Worm (Caenorhabditis elegans) whole organism, mixed stage, embryonic: Measurements from ENCODE around the gene Y49G5B.1.

Experiments
- M03D4.4 ChIP-seq: sonication (generic microtip); optimal IDR thresholded peaks from 2 replicates; lab custom pipeline; 2017; ENCODE audit warnings: mild to moderate bottlenecking, missing genetic modification characterization, missing compliant biosample characterization
- blmp-1 ChIP-seq: fragments of 150-350 bp; optimal IDR thresholded peaks from 2 replicates; lab custom pipeline; 2014; ENCODE audit warnings: missing biosample characterization, missing genetic modification characterization
- lin-13 ChIP-seq: fragments of 150-350 bp; optimal IDR thresholded peaks from 2 replicates; lab custom pipeline; 2014; ENCODE audit warnings: missing biosample characterization, missing genetic modification characterization
- lin-32 ChIP-seq: fragments of 200-800 bp; sonication (Bioruptor generic); optimal IDR thresholded peaks from 2 replicates; lab custom pipeline; 2018; ENCODE audit warnings: mild to moderate bottlenecking, missing genetic modification characterization, missing compliant biosample characterization
- lsy-2 ChIP-seq: fragments of 150-350 bp; optimal IDR thresholded peaks from 2 replicates; lab custom pipeline; 2014; ENCODE audit warnings: missing biosample characterization, missing genetic modification characterization
- mab-5 ChIP-seq: fragments of 150-350 bp; optimal IDR thresholded peaks from 2 replicates; lab custom pipeline; 2014; ENCODE audit warnings: missing biosample characterization, missing genetic modification characterization
- mep-1 ChIP-seq: fragments of 150-350 bp; optimal IDR thresholded peaks from 2 replicates; lab custom pipeline; 2017; ENCODE audit warnings: missing biosample characterization, missing genetic modification reagents, missing genetic modification characterization, inconsistent platforms
- nhr-237 ChIP-seq: fragments of 150-350 bp; optimal IDR thresholded peaks from 2 replicates; lab custom pipeline; 2014; ENCODE audit warnings: missing biosample characterization, missing genetic modification characterization
- nhr-28 ChIP-seq: fragments of 150-350 bp; optimal IDR thresholded peaks from 2 replicates; lab custom pipeline; 2014; ENCODE audit warnings: missing biosample characterization, missing genetic modification characterization
- snpc-4 ChIP-seq: fragments of 150-350 bp; optimal IDR thresholded peaks from 2 replicates; lab custom pipeline; 2014; ENCODE audit warnings: missing biosample characterization, missing genetic modification characterization
- unc-62 ChIP-seq: fragments of 150-350 bp; optimal IDR thresholded peaks from 2 replicates; lab custom pipeline; 2014; ENCODE audit warnings: missing biosample characterization, missing genetic modification reagents, missing genetic modification characterization

ce11 chrV:5225660-5226059, 2.5 kb downstream of the Y49G5B.1 start:
- TF ChIP-seq nhr-28 (tag; lab: Kevin White, UChicago), result no peak
- TF ChIP-seq snpc-4 (tag; lab: Kevin White, UChicago), result no peak
- TF ChIP-seq nhr-237 (tag; lab: Kevin White, UChicago), result no peak
- no peak for TF ChIP-seq unc-62 (GFP tag; lab: Kevin White, UChicago)
- TF ChIP-seq lin-13 (tag; lab: Kevin White, UChicago), result no peak
- TF ChIP-seq mab-5 (tag; lab: Kevin White, UChicago), result no peak
- no peak for TF ChIP-seq mep-1 (tag; lab: Kevin White, UChicago)
- TF ChIP-seq lin-32 (GFP tag; lab: Kevin White, UChicago), result no peak
- no peak for TF ChIP-seq lsy-2 (tag; lab: Kevin White, UChicago)
- no peak for TF ChIP-seq M03D4.4 (tag; lab: Kevin White, UChicago)
- TF ChIP-seq blmp-1 (tag; lab: Kevin White, UChicago), result no peak
